Fruit fly (Drosophila melanogaster): Measurements from ENCODE around the gene CG43844.

The CG43844 gene

DNA sequence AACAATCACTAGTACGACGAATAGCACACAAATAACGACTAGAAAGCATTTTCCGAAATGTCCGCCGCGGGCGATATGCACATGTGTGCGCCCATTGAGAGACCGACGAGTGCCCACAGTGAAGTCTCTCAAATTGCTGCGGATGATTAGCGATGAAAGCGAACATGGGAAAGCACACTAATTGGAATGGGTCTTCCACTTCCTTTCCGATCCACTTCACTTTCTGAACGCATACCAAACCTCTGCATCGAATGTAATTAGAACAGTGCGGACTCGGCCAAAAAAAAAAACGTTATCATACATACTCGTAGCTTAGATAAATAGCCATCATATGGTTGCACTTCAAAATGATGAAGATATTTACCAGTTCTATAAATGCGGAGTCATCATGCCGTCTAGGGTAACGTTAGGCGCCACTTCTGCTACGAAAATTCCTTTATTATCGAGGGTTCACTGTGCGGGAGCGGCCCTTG is 39.3 kb upstream of the CG43844 start (continued):
- TF ChIP-seq sens-2 (GFP tag; IDR thresholded peaks at IDR 0.05) (no peak), CG33213 (GFP tag; optimal IDR thresholded peaks at IDR 0.05) (no peak), Elba2 (GFP tag; optimal IDR thresholded peaks at IDR 0.05) (no peak), grn (GFP tag; optimal IDR thresholded peaks at IDR 0.05) (peak; percentile 6), CG2678 (tag; optimal IDR thresholded peaks at IDR 0.05) (peak; percentile 45), NK7.1 (GFP tag; optimal IDR thresholded peaks at IDR 0.05) (no peak), Ets97D (GFP tag; optimal IDR thresholded peaks at IDR 0.05) (no peak), CG6689 (GFP tag; IDR thresholded peaks at IDR 0.05) (peak; percentile 36; the same call in 1 of the 2 replicates), CG17568 (GFP tag; optimal IDR thresholded peaks at IDR 0.05) (no peak), CTCF (GFP tag; optimal IDR thresholded peaks at IDR 0.05) (no peak), bigmax (GFP tag; optimal IDR thresholded peaks at IDR 0.05) (no peak), Hr3 (GFP tag; optimal IDR thresholded peaks at IDR 0.05) (peak; percentile 11), Spps (tag; optimal IDR thresholded peaks at IDR 0.05) (no peak), B-H1 (GFP tag; IDR thresholded peaks at IDR 0.05) (peak; percentile 16; the same call in 1 of the 3 replicates), CG4328 (GFP tag; optimal IDR thresholded peaks at IDR 0.05) (no peak), gfzf (GFP tag; optimal IDR thresholded peaks at IDR 0.05) (no peak), Dp (GFP tag; optimal IDR thresholded peaks at IDR 0.05) (no peak), CG1529 (GFP tag; optimal IDR thresholded peaks at IDR 0.05) (peak; percentile 19), slou (GFP tag; optimal IDR thresholded peaks at IDR 0.05) (no peak), bowl (GFP tag; IDR thresholded peaks at IDR 0.05) (no peak), Hand (GFP tag; optimal IDR thresholded peaks at IDR 0.05) (no peak), CG16779 (GFP tag; IDR thresholded peaks at IDR 0.05) (no peak), CG3163 (GFP tag; optimal IDR thresholded peaks at IDR 0.05) (peak; percentile 35), caup (GFP tag; optimal IDR thresholded peaks at IDR 0.05; ENCODE audit: severe bottlenecking) (no peak), seq (GFP tag; IDR thresholded peaks at IDR 0.05) (no peak), HLH3B (GFP tag; IDR thresholded peaks at IDR 0.05) (peak; percentile 15; the same call in 1 of the 2 replicates), sna (GFP tag; IDR thresholded peaks at IDR 0.05; ENCODE audit: partially characterized antibody) (no peak), emc (GFP tag; optimal IDR thresholded peaks at IDR 0.05) (no peak), CG6765 (GFP tag; optimal IDR thresholded peaks at IDR 0.05) (no peak), Hsf (GFP tag; optimal IDR thresholded peaks at IDR 0.05) (peak; percentile 59), CG3407 (GFP tag; optimal IDR thresholded peaks at IDR 0.05) (peak; percentile 20), knrl (GFP tag; IDR thresholded peaks at IDR 0.05; ENCODE audit: partially characterized antibody) (no peak), Atf3 (GFP tag; optimal IDR thresholded peaks at IDR 0.05) (peak; percentile 12), peb (GFP tag; IDR thresholded peaks at IDR 0.05) (no peak), jigr1 (GFP tag; IDR thresholded peaks at IDR 0.05) (0 out of 3 replicates have a peak, but pooled peaks have one; percentile 36), CG15479 (GFP tag; optimal IDR thresholded peaks at IDR 0.05) (no peak), chif (GFP tag; optimal IDR thresholded peaks at IDR 0.05) (peak; percentile 37 to 67), Neu2 (GFP tag; optimal IDR thresholded peaks at IDR 0.05; ENCODE audit: borderline replicate concordance) (no peak), eyg (GFP tag; optimal IDR thresholded peaks at IDR 0.05) (no peak), kay (GFP tag; optimal IDR thresholded peaks at IDR 0.05) (peak; percentile 38), dmrt11E (tag; optimal IDR thresholded peaks at IDR 0.05) (peak; percentile 54), Bdp1 (GFP tag; optimal IDR thresholded peaks at IDR 0.05) (no peak), CG12071 (GFP tag; optimal IDR thresholded peaks at IDR 0.05) (no peak), wdn (GFP tag; IDR thresholded peaks at IDR 0.05) (no peak), exex (tag; optimal IDR thresholded peaks at IDR 0.05) (no peak), lov (optimal IDR thresholded peaks at IDR 0.05) (no peak), lov (GFP tag; IDR thresholded peaks at IDR 0.05) (0 out of 3 replicates have a peak, but pooled peaks have one; percentile 65), tio (GFP tag; optimal IDR thresholded peaks at IDR 0.05) (peak; percentile 27), Drgx (GFP tag; IDR thresholded peaks at IDR 0.05) (no peak), CG2202 (tag; optimal IDR thresholded peaks at IDR 0.05) (no peak), fru (optimal IDR thresholded peaks at IDR 0.05) (no peak), bcd (GFP tag; optimal IDR thresholded peaks at IDR 0.05) (no peak), CG8924 (tag; optimal IDR thresholded peaks at IDR 0.05) (peak; percentile 14)

All from whole organism, embryonic.